Worm (Caenorhabditis elegans) whole organism, midembryonic: Measurements from ENCODE around the gene cosa-1.
"Not testable (repeated sequence)": the region's sequence is repeated elsewhere in the genome, so short reads cannot be mapped to it uniquely, and the experiment has no call there.

Experiments
- cog-1 ChIP-seq: sonication (generic microtip); optimal IDR thresholded peaks from 2 replicates; lab custom pipeline; 2016; ENCODE audit warnings: missing genetic modification characterization, missing compliant biosample characterization
- flt-1 ChIP-seq: fragments of 200-800 bp; sonication (Bioruptor generic); IDR thresholded peaks from 2 replicates; pipeline ENCODE4 v1.3.6; 2022; ENCODE audit warnings: missing genetic modification characterization, missing compliant biosample characterization

- not testable (repeated sequence) for TF ChIP-seq cog-1 (tag; lab: Kevin White, UChicago); flt-1 (GFP tag; lab: Robert Waterston, UW)
Observed at ce11 chrIII:2699363-2699762, 26.6 kb upstream of the cosa-1 start, which contains the start of gene cox-6B.
